Fruit fly (Drosophila melanogaster): Measurements from ENCODE around the gene Ect3.

Ect3 gene

dm6 chr3R:11967262-11968029, 31.6 kb upstream of the Ect3 start, which contains the start of the genes CG12213 and GC1 (continued):
- TF ChIP-seq kay (GFP tag; optimal IDR thresholded peaks at IDR 0.05) = no peak
- TF ChIP-seq CG14441 (GFP tag; IDR thresholded peaks at IDR 0.05) = no peak
- TF ChIP-seq CG10366 (GFP tag; IDR thresholded peaks at IDR 0.05) = no peak
- TF ChIP-seq CG10462 (GFP tag; optimal IDR thresholded peaks at IDR 0.05) = no peak
- no peak for TF ChIP-seq so (GFP tag; IDR thresholded peaks at IDR 0.05)
- TF ChIP-seq CG1024 (GFP tag; IDR thresholded peaks at IDR 0.05) = no peak
- no peak for TF ChIP-seq CG34376 (GFP tag; optimal IDR thresholded peaks at IDR 0.05)
- TF ChIP-seq Jarid2 (GFP tag; optimal IDR thresholded peaks at IDR 0.05) = peak; percentile 26
- TF ChIP-seq fd102C (GFP tag; optimal IDR thresholded peaks at IDR 0.05) = no peak
- no peak for TF ChIP-seq kni (GFP tag; optimal IDR thresholded peaks at IDR 0.05)
- no peak for TF ChIP-seq CG14050 (GFP tag; IDR thresholded peaks at IDR 0.05)
- no peak for TF ChIP-seq CG11560 (tag; IDR thresholded peaks at IDR 0.05)
- TF ChIP-seq ken (GFP tag; IDR thresholded peaks at IDR 0.05) = no peak
- no peak for TF ChIP-seq H15 (GFP tag; IDR thresholded peaks at IDR 0.05)
- no peak for TF ChIP-seq CG9876 (GFP tag; optimal IDR thresholded peaks at IDR 0.05)
- TF ChIP-seq Lpt (GFP tag; optimal IDR thresholded peaks at IDR 0.05) = no peak
- TF ChIP-seq gce (GFP tag; IDR thresholded peaks at IDR 0.05) = no peak
- TF ChIP-seq twi (tag; optimal IDR thresholded peaks at IDR 0.05) = peak; percentile 14
- no peak for TF ChIP-seq lmd (GFP tag; IDR thresholded peaks at IDR 0.05)
- no peak for TF ChIP-seq Dfd (GFP tag; optimal IDR thresholded peaks at IDR 0.05)
- TF ChIP-seq cato (GFP tag; optimal IDR thresholded peaks at IDR 0.05; ENCODE audit: borderline replicate concordance) = no peak
- peak; percentile 57 for TF ChIP-seq corto (GFP tag; optimal IDR thresholded peaks at IDR 0.05)
- TF ChIP-seq ERR (GFP tag; optimal IDR thresholded peaks at IDR 0.05) = no peak
- peak; percentile 8 for TF ChIP-seq ewg (GFP tag; optimal IDR thresholded peaks at IDR 0.05)
- TF ChIP-seq mld (GFP tag; IDR thresholded peaks at IDR 0.05; ENCODE audit: partially characterized antibody) = peak; percentile 94
- TF ChIP-seq Drgx (GFP tag; IDR thresholded peaks at IDR 0.05) = no peak
- no peak for TF ChIP-seq sug (tag; optimal IDR thresholded peaks at IDR 0.05)
- TF ChIP-seq hkb (optimal IDR thresholded peaks at IDR 0.05) = no peak
- no peak for TF ChIP-seq hkb (GFP tag; IDR thresholded peaks at IDR 0.05)
- no peak for TF ChIP-seq CG5953 (GFP tag; IDR thresholded peaks at IDR 0.05)
- TF ChIP-seq CG12299 (tag; optimal IDR thresholded peaks at IDR 0.05) = peak; percentile 24
- peak; percentile 16 for TF ChIP-seq CG15696 (tag; optimal IDR thresholded peaks at IDR 0.05)
- TF ChIP-seq sob (GFP tag; IDR thresholded peaks at IDR 0.05) = no peak; the same call in 1 of the 2 replicates
- TF ChIP-seq CG10565 (GFP tag; optimal IDR thresholded peaks at IDR 0.05) = no peak
- TF ChIP-seq Gug (GFP tag; IDR thresholded peaks at IDR 0.05) = no peak
- no peak for TF ChIP-seq Ssrp (tag; optimal IDR thresholded peaks at IDR 0.05)
- TF ChIP-seq dimm (GFP tag; IDR thresholded peaks at IDR 0.05) = no peak
- 0 out of 2 replicates have a peak, but pooled peaks have one; percentile 28 for TF ChIP-seq NFAT (GFP tag; IDR thresholded peaks at IDR 0.05)
- peak; percentile 70 for TF ChIP-seq CG12391 (tag; optimal IDR thresholded peaks at IDR 0.05)
- peak; percentile 24 for TF ChIP-seq tin (GFP tag; optimal IDR thresholded peaks at IDR 0.05)
- peak; percentile 97 for TF ChIP-seq HLH4C (GFP tag; IDR thresholded peaks at IDR 0.05; ENCODE audit: partially characterized antibody)
- TF ChIP-seq Dip3 (GFP tag; optimal IDR thresholded peaks at IDR 0.05) = no peak
- TF ChIP-seq Chrac-16 (GFP tag; optimal IDR thresholded peaks at IDR 0.05) = no peak
- TF ChIP-seq PHDP (tag; optimal IDR thresholded peaks at IDR 0.05) = no peak
- no peak for TF ChIP-seq CG17802 (tag; optimal IDR thresholded peaks at IDR 0.05)
- no peak for TF ChIP-seq ara (GFP tag; IDR thresholded peaks at IDR 0.05)
- TF ChIP-seq CG3726 (GFP tag; IDR thresholded peaks at IDR 0.05) = no peak
- TF ChIP-seq CG13894 (tag; optimal IDR thresholded peaks at IDR 0.05) = no peak
- TF ChIP-seq TFAM (GFP tag; optimal IDR thresholded peaks at IDR 0.05) = no peak
- TF ChIP-seq MTF-1 (GFP tag; optimal IDR thresholded peaks at IDR 0.05; ENCODE audit: borderline replicate concordance) = no peak
- TF ChIP-seq dmrt11E (tag; optimal IDR thresholded peaks at IDR 0.05) = peak; percentile 8

Data from whole organism, embryonic.